Worm (Caenorhabditis elegans) whole organism, mixed stage, embryonic: ENCODE data around the gene F08F1.4.

Source experiments
- M03D4.4 ChIP-seq: sonication (generic microtip); optimal IDR thresholded peaks from 2 replicates; lab custom pipeline; 2017; ENCODE audit warnings: mild to moderate bottlenecking, missing genetic modification characterization, missing compliant biosample characterization
- bed-3 ChIP-seq: fragments of 200-800 bp; sonication (Bioruptor generic); optimal IDR thresholded peaks from 3 replicates; lab custom pipeline; 2018; ENCODE audit warnings: mild to moderate bottlenecking, missing genetic modification characterization, moderate library complexity, missing compliant biosample characterization
- blmp-1 ChIP-seq: fragments of 150-350 bp; optimal IDR thresholded peaks from 2 replicates; lab custom pipeline; 2014; ENCODE audit warnings: missing biosample characterization, missing genetic modification characterization
- ceh-39 ChIP-seq: fragments of 150-350 bp; optimal IDR thresholded peaks from 2 replicates; lab custom pipeline; 2014; ENCODE audit warnings: missing biosample characterization, missing genetic modification characterization
- ceh-43 ChIP-seq: fragments of 200-800 bp; sonication (Bioruptor generic); optimal IDR thresholded peaks from 2 replicates; lab custom pipeline; 2018; ENCODE audit warnings: mild to moderate bottlenecking, missing genetic modification characterization, moderate library complexity, missing compliant biosample characterization
- ceh-83 ChIP-seq: fragments of 200-800 bp; sonication (Bioruptor generic); optimal IDR thresholded peaks from 2 replicates; lab custom pipeline; 2018; ENCODE audit warnings: mild to moderate bottlenecking, missing genetic modification characterization, missing compliant biosample characterization
- ces-1 ChIP-seq: fragments of 150-350 bp; optimal IDR thresholded peaks from 2 replicates; lab custom pipeline; 2014; ENCODE audit warnings: missing biosample characterization, missing genetic modification reagents, missing genetic modification characterization
- cnd-1 ChIP-seq: fragments of 200-800 bp; sonication (Bioruptor generic); optimal IDR thresholded peaks from 2 replicates; lab custom pipeline; 2018; ENCODE audit warnings: mild to moderate bottlenecking, missing genetic modification characterization, missing compliant biosample characterization
- drap-1 ChIP-seq: fragments of 200-800 bp; sonication (Bioruptor generic); optimal IDR thresholded peaks from 3 replicates; lab custom pipeline; 2018; ENCODE audit warnings: mild to moderate bottlenecking, missing genetic modification characterization, missing compliant biosample characterization
- elt-3 ChIP-seq: fragments of 150-350 bp; optimal IDR thresholded peaks from 2 replicates; lab custom pipeline; 2014; ENCODE audit warnings: missing biosample characterization, missing genetic modification characterization
- flh-1 ChIP-seq: fragments of 200-800 bp; sonication (Bioruptor generic); optimal IDR thresholded peaks from 2 replicates; lab custom pipeline; 2018; ENCODE audit warnings: mild to moderate bottlenecking, missing genetic modification characterization, moderate library complexity, missing compliant biosample characterization
- ham-2 ChIP-seq: fragments of 200-800 bp; sonication (Bioruptor generic); optimal IDR thresholded peaks from 2 replicates; lab custom pipeline; 2018; ENCODE audit warnings: mild to moderate bottlenecking, missing genetic modification characterization, missing compliant biosample characterization
- hlh-1 ChIP-seq: fragments of 150-350 bp; optimal IDR thresholded peaks from 2 replicates; lab custom pipeline; 2014; ENCODE audit warnings: missing biosample characterization, missing genetic modification reagents, missing genetic modification characterization
- lin-13 ChIP-seq: fragments of 150-350 bp; optimal IDR thresholded peaks from 2 replicates; lab custom pipeline; 2014; ENCODE audit warnings: missing biosample characterization, missing genetic modification characterization
- lin-32 ChIP-seq: fragments of 200-800 bp; sonication (Bioruptor generic); optimal IDR thresholded peaks from 2 replicates; lab custom pipeline; 2018; ENCODE audit warnings: mild to moderate bottlenecking, missing genetic modification characterization, missing compliant biosample characterization
- lsy-2 ChIP-seq: fragments of 150-350 bp; optimal IDR thresholded peaks from 2 replicates; lab custom pipeline; 2014; ENCODE audit warnings: missing biosample characterization, missing genetic modification characterization
- mab-5 ChIP-seq: fragments of 150-350 bp; optimal IDR thresholded peaks from 2 replicates; lab custom pipeline; 2014; ENCODE audit warnings: missing biosample characterization, missing genetic modification characterization
- mep-1 ChIP-seq: fragments of 150-350 bp; optimal IDR thresholded peaks from 2 replicates; lab custom pipeline; 2017; ENCODE audit warnings: missing biosample characterization, missing genetic modification reagents, missing genetic modification characterization, inconsistent platforms
- mls-2 ChIP-seq: sonication (generic microtip); optimal IDR thresholded peaks from 2 replicates; lab custom pipeline; 2016; ENCODE audit warnings: mild to moderate bottlenecking, missing genetic modification characterization, moderate library complexity, missing compliant biosample characterization
- nhr-12 ChIP-seq: fragments of 150-350 bp; optimal IDR thresholded peaks from 2 replicates; lab custom pipeline; 2014; ENCODE audit warnings: missing biosample characterization, missing genetic modification characterization
- nhr-2 ChIP-seq: fragments of 150-350 bp; optimal IDR thresholded peaks from 2 replicates; lab custom pipeline; 2014; ENCODE audit warnings: missing biosample characterization, missing genetic modification characterization
- nhr-237 ChIP-seq: fragments of 150-350 bp; optimal IDR thresholded peaks from 2 replicates; lab custom pipeline; 2014; ENCODE audit warnings: missing biosample characterization, missing genetic modification characterization
- nhr-28 ChIP-seq: fragments of 150-350 bp; optimal IDR thresholded peaks from 2 replicates; lab custom pipeline; 2014; ENCODE audit warnings: missing biosample characterization, missing genetic modification characterization
- nhr-76 ChIP-seq: sonication (generic microtip); optimal IDR thresholded peaks from 2 replicates; lab custom pipeline; 2017; ENCODE audit warnings: missing biosample characterization, missing genetic modification characterization
- pha-4 ChIP-seq: fragments of 150-350 bp; optimal IDR thresholded peaks from 2 replicates; lab custom pipeline; 2018; ENCODE audit warnings: missing biosample characterization, missing genetic modification reagents, missing genetic modification characterization
- sem-2 ChIP-seq: fragments of 200-800 bp; sonication (Bioruptor generic); optimal IDR thresholded peaks from 2 replicates; lab custom pipeline; 2018; ENCODE audit warnings: mild to moderate bottlenecking, missing genetic modification characterization, missing compliant biosample characterization
- snpc-4 ChIP-seq: fragments of 150-350 bp; optimal IDR thresholded peaks from 2 replicates; lab custom pipeline; 2014; ENCODE audit warnings: missing biosample characterization, missing genetic modification characterization
- sptf-1 ChIP-seq: sonication (generic microtip); optimal IDR thresholded peaks from 2 replicates; lab custom pipeline; 2017; ENCODE audit warnings: mild to moderate bottlenecking, missing genetic modification characterization, moderate library complexity, missing compliant biosample characterization
- tbx-8 ChIP-seq: fragments of 200-800 bp; sonication (Bioruptor generic); optimal IDR thresholded peaks from 2 replicates; lab custom pipeline; 2018; ENCODE audit warnings: mild to moderate bottlenecking, missing genetic modification characterization, moderate library complexity, missing compliant biosample characterization
- unc-120 ChIP-seq: sonication (generic microtip); optimal IDR thresholded peaks from 2 replicates; lab custom pipeline; 2017; ENCODE audit warnings: missing genetic modification characterization, missing compliant biosample characterization; ENCODE audit not compliant: poor library complexity, severe bottlenecking
- unc-39 ChIP-seq: fragments of 150-350 bp; optimal IDR thresholded peaks from 2 replicates; lab custom pipeline; 2014; ENCODE audit warnings: missing biosample characterization, missing genetic modification characterization
- unc-62 ChIP-seq: fragments of 150-350 bp; optimal IDR thresholded peaks from 2 replicates; lab custom pipeline; 2014; ENCODE audit warnings: missing biosample characterization, missing genetic modification reagents, missing genetic modification characterization
- zip-8 ChIP-seq: fragments of 150-350 bp; optimal IDR thresholded peaks from 2 replicates; lab custom pipeline; 2014; ENCODE audit warnings: missing biosample characterization, missing genetic modification characterization
- ztf-11 ChIP-seq: fragments of 150-350 bp; optimal IDR thresholded peaks from 2 replicates; lab custom pipeline; 2014; ENCODE audit warnings: missing biosample characterization, missing genetic modification characterization

Gene F08F1.4

ce11 chrX:8421594-8421993 lies 8.4 kb downstream of the F08F1.4 start:
- no peak for TF ChIP-seq nhr-12 (tag; lab: Kevin White, UChicago)
- TF ChIP-seq nhr-2 (tag; lab: Kevin White, UChicago), result no peak
- TF ChIP-seq cnd-1 (tag; lab: Kevin White, UChicago), result no peak
- TF ChIP-seq ceh-83 (GFP tag; lab: Kevin White, UChicago), result no peak
- no peak for TF ChIP-seq ztf-11 (tag; lab: Kevin White, UChicago)

ce11 chrX:8422020-8422419 lies 8.8 kb downstream of the F08F1.4 start, which contains the start of gene tag-123:
Gene tag-123, minus strand, starts transcription at chrX:8422055.
- TF ChIP-seq nhr-2 (tag; lab: Kevin White, UChicago), result no peak
- peak; percentile 37 for TF ChIP-seq lsy-2
- TF ChIP-seq nhr-76 (tag; lab: Kevin White, UChicago), result no peak
- TF ChIP-seq mab-5 (tag; lab: Kevin White, UChicago), result no peak
- peak; percentile 15 for TF ChIP-seq zip-8 (tag; lab: Kevin White, UChicago)
- no peak for TF ChIP-seq tbx-8
- TF ChIP-seq nhr-12 (tag; lab: Kevin White, UChicago), result no peak
- TF ChIP-seq blmp-1, result no peak
- no peak for TF ChIP-seq ham-2 (GFP tag; lab: Kevin White, UChicago)
- no peak for TF ChIP-seq elt-3 (tag; lab: Kevin White, UChicago)
- TF ChIP-seq unc-39 (tag; lab: Kevin White, UChicago), result no peak
- no peak for TF ChIP-seq nhr-28 (tag; lab: Kevin White, UChicago)
- no peak for TF ChIP-seq nhr-237 (tag; lab: Kevin White, UChicago)
- TF ChIP-seq mls-2 (tag; lab: Kevin White, UChicago), result no peak
- no peak for TF ChIP-seq M03D4.4
- TF ChIP-seq sem-2 (GFP tag; lab: Kevin White, UChicago), result no peak
- peak; percentile 76 for TF ChIP-seq pha-4 (tag; lab: Kevin White, UChicago)
- TF ChIP-seq flh-1 (GFP tag; lab: Kevin White, UChicago), result no peak
- TF ChIP-seq ces-1, result peak; percentile 40
- TF ChIP-seq hlh-1 (tag; lab: Kevin White, UChicago), result peak; percentile 10
- TF ChIP-seq ceh-39, result no peak
- no peak for TF ChIP-seq lin-32
- peak; percentile 66 for TF ChIP-seq mep-1 (tag; lab: Kevin White, UChicago)
- TF ChIP-seq lin-13 (tag; lab: Kevin White, UChicago), result peak; percentile 47
- TF ChIP-seq cnd-1 (tag; lab: Kevin White, UChicago), result no peak
- TF ChIP-seq drap-1 (GFP tag; lab: Kevin White, UChicago), result no peak
- TF ChIP-seq ceh-43 (GFP tag; lab: Kevin White, UChicago), result no peak
- no peak for TF ChIP-seq unc-62 (GFP tag; lab: Kevin White, UChicago)
- no peak for TF ChIP-seq ztf-11 (tag; lab: Kevin White, UChicago)
- TF ChIP-seq sptf-1 (tag; lab: Kevin White, UChicago), result no peak
- no peak for TF ChIP-seq bed-3 (GFP tag; lab: Kevin White, UChicago)
- TF ChIP-seq unc-120, result no peak
- TF ChIP-seq ceh-83 (GFP tag; lab: Kevin White, UChicago), result no peak
- TF ChIP-seq, all 35 proteins: peak for 7

- TF ChIP-seq zip-8 (tag; lab: Kevin White, UChicago) (no peak), hlh-1 (tag; lab: Kevin White, UChicago) (no peak)
Measured at ce11 chrX:8423199-8423598, 10.0 kb downstream of the F08F1.4 start.

ce11 chrX:8423633-8424032 lies 10.4 kb downstream of the F08F1.4 start, which contains the start of gene tth-1:
Gene tth-1, minus strand, starts transcription at chrX:8423733.
- TF ChIP-seq lin-13 (tag; lab: Kevin White, UChicago), result no peak

- TF ChIP-seq tbx-8 (no peak), nhr-12 (tag; lab: Kevin White, UChicago) (no peak), zip-8 (tag; lab: Kevin White, UChicago) (no peak), nhr-2 (tag; lab: Kevin White, UChicago) (no peak), M03D4.4 (no peak), nhr-237 (tag; lab: Kevin White, UChicago) (no peak), snpc-4 (tag; lab: Kevin White, UChicago) (no peak), sptf-1 (tag; lab: Kevin White, UChicago) (no peak), ceh-43 (GFP tag; lab: Kevin White, UChicago) (no peak), lsy-2 (no peak), ceh-83 (GFP tag; lab: Kevin White, UChicago) (no peak), blmp-1 (no peak), pha-4 (tag; lab: Kevin White, UChicago) (no peak), sem-2 (GFP tag; lab: Kevin White, UChicago) (no peak), elt-3 (tag; lab: Kevin White, UChicago) (no peak), ztf-11 (tag; lab: Kevin White, UChicago) (no peak)
Measured at ce11 chrX:8424286-8424685, 11.1 kb downstream of the F08F1.4 start.
